Fruit fly (Drosophila melanogaster) whole organism, embryonic: ENCODE measurements around the gene cmet.

Experiments used
- Atf3 ChIP-seq: fragments of 200-800 bp; sonication (Bioruptor generic); optimal IDR thresholded peaks from 3 replicates; lab custom pipeline; 2016; ENCODE audit warnings: missing biosample characterization, missing genetic modification characterization
- Bgb ChIP-seq: fragments of 200-800 bp; sonication (Bioruptor generic); IDR thresholded peaks from 2 replicates; pipeline ENCODE4 v1.3.6; 2022; ENCODE audit warnings: missing biosample characterization, missing genetic modification characterization; ENCODE audit not compliant: partially characterized antibody
- Blimp-1 ChIP-seq: fragments of 200-800 bp; sonication (Bioruptor generic); optimal IDR thresholded peaks from 3 replicates; lab custom pipeline; 2018; ENCODE audit warnings: missing biosample characterization, missing genetic modification characterization, mild to moderate bottlenecking, moderate library complexity, missing genetic modification reagents
- CG10431 ChIP-seq: fragments of 200-800 bp; sonication (Bioruptor generic); optimal IDR thresholded peaks from 3 replicates; lab custom pipeline; 2018; ENCODE audit warnings: missing biosample characterization, mild to moderate bottlenecking, missing genetic modification characterization
- CG10565 ChIP-seq: fragments of 200-800 bp; sonication (Bioruptor generic); optimal IDR thresholded peaks from 3 replicates; lab custom pipeline; 2016; ENCODE audit warnings: missing biosample characterization, mild to moderate bottlenecking, missing genetic modification characterization
- CG11093 ChIP-seq: fragments of 200-800 bp; sonication (Bioruptor generic); IDR thresholded peaks from 3 replicates; pipeline ENCODE4 v1.3.6; 2022; ENCODE audit warnings: missing biosample characterization, missing genetic modification characterization
- CG11456 ChIP-seq: fragments of 200-800 bp; sonication (Bioruptor generic); IDR thresholded peaks from 3 replicates; pipeline ENCODE4 v1.3.6; 2022; ENCODE audit warnings: missing biosample characterization, missing genetic modification characterization
- CG11560 ChIP-seq: fragments of 200-800 bp; sonication (Bioruptor generic); IDR thresholded peaks from 3 replicates; pipeline ENCODE4 v1.3.6; 2022; ENCODE audit warnings: missing biosample characterization, missing genetic modification characterization
- CG11696 ChIP-seq: fragments of 200-800 bp; sonication (Bioruptor generic); IDR thresholded peaks from 2 replicates; pipeline ENCODE4 v1.3.6; 2022; ENCODE audit warnings: missing biosample characterization, missing genetic modification characterization
- CG12071 ChIP-seq: fragments of 200-800 bp; sonication (Bioruptor generic); optimal IDR thresholded peaks from 3 replicates; lab custom pipeline; 2018; ENCODE audit warnings: missing biosample characterization, mild to moderate bottlenecking, missing genetic modification characterization
- CG15269 ChIP-seq: fragments of 200-800 bp; sonication (Bioruptor generic); optimal IDR thresholded peaks from 2 replicates; lab custom pipeline; 2018; ENCODE audit warnings: missing biosample characterization, mild to moderate bottlenecking, missing genetic modification characterization, moderate library complexity
- CG15479 ChIP-seq: fragments of 200-800 bp; sonication (Bioruptor generic); optimal IDR thresholded peaks from 3 replicates; lab custom pipeline; 2019; ENCODE audit warnings: missing biosample characterization, mild to moderate bottlenecking, missing genetic modification characterization, moderate library complexity
- CG1647 ChIP-seq: fragments of 200-800 bp; sonication (Bioruptor generic); optimal IDR thresholded peaks from 3 replicates; lab custom pipeline; 2016; ENCODE audit warnings: missing biosample characterization, missing genetic modification characterization
- CG18262 ChIP-seq: fragments of 200-800 bp; optimal IDR thresholded peaks from 3 replicates; lab custom pipeline; 2019; ENCODE audit warnings: missing biosample characterization, mild to moderate bottlenecking, missing genetic modification characterization, moderate library complexity
- CG43689 ChIP-seq: fragments of 200-800 bp; sonication (Bioruptor generic); IDR thresholded peaks from 2 replicates; pipeline ENCODE4 v1.3.6; 2022; ENCODE audit warnings: missing biosample characterization, missing genetic modification characterization
- CG4617 ChIP-seq: fragments of 200-800 bp; sonication (Bioruptor generic); optimal IDR thresholded peaks from 3 replicates; lab custom pipeline; 2016; ENCODE audit warnings: missing biosample characterization, missing genetic modification characterization, borderline replicate concordance
- CG4707 ChIP-seq: fragments of 200-800 bp; sonication (Bioruptor generic); optimal IDR thresholded peaks from 2 replicates; lab custom pipeline; 2018; ENCODE audit warnings: missing biosample characterization, mild to moderate bottlenecking, missing genetic modification characterization, moderate library complexity
- CG4854 ChIP-seq: fragments of 200-800 bp; sonication (Bioruptor generic); optimal IDR thresholded peaks from 2 replicates; lab custom pipeline; 2016; ENCODE audit warnings: missing biosample characterization, missing genetic modification characterization, inconsistent platforms
- CG6175 ChIP-seq: fragments of 200-800 bp; sonication (Bioruptor generic); IDR thresholded peaks from 3 replicates; pipeline ENCODE4 v1.3.6; 2022; ENCODE audit warnings: missing biosample characterization, missing genetic modification characterization
- CG6765 ChIP-seq: fragments of 200-800 bp; sonication (Bioruptor generic); optimal IDR thresholded peaks from 3 replicates; lab custom pipeline; 2017; ENCODE audit warnings: missing biosample characterization, mild to moderate bottlenecking, missing genetic modification characterization
- CG7372 ChIP-seq: fragments of 200-800 bp; sonication (Bioruptor generic); IDR thresholded peaks from 2 replicates; pipeline ENCODE4 v1.3.6; 2022; ENCODE audit warnings: missing biosample characterization, missing genetic modification characterization
- CG9215 ChIP-seq: fragments of 200-800 bp; sonication (Bioruptor generic); IDR thresholded peaks from 2 replicates; pipeline ENCODE4 v1.3.6; 2022; ENCODE audit warnings: missing biosample characterization, missing genetic modification characterization
- CG9437 ChIP-seq: fragments of 200-800 bp; sonication (Bioruptor generic); optimal IDR thresholded peaks from 2 replicates; lab custom pipeline; 2018; ENCODE audit warnings: missing biosample characterization, mild to moderate bottlenecking, missing genetic modification characterization
- CG9876 ChIP-seq: fragments of 200-800 bp; sonication (Bioruptor generic); optimal IDR thresholded peaks from 2 replicates; lab custom pipeline; 2016; ENCODE audit warnings: missing biosample characterization, missing genetic modification characterization
- CoRest ChIP-seq: fragments of 200-800 bp; sonication (Bioruptor generic); optimal IDR thresholded peaks from 3 replicates; lab custom pipeline; 2018; ENCODE audit warnings: missing biosample characterization, mild to moderate bottlenecking, missing genetic modification characterization, moderate library complexity
- Dfd ChIP-seq, 2 experiments: fragments of >200 bp; optimal IDR thresholded peaks; 2 replicates each; lab custom pipeline; 2017; ENCODE audit warnings: missing biosample characterization in 2 of 2, missing genetic modification characterization in 2 of 2
- Dll ChIP-seq: fragments of 200-800 bp; sonication (Bioruptor generic); IDR thresholded peaks from 4 replicates; pipeline ENCODE4 v1.3.6; 2022; ENCODE audit warnings: missing biosample characterization, missing genetic modification characterization; ENCODE audit not compliant: partially characterized antibody
- Dp ChIP-seq: fragments of 200-800 bp; sonication (Bioruptor generic); optimal IDR thresholded peaks from 2 replicates; lab custom pipeline; 2018; ENCODE audit warnings: missing biosample characterization, mild to moderate bottlenecking, missing genetic modification characterization, moderate library complexity
- Six4 ChIP-seq: fragments of 200-800 bp; sonication (Bioruptor generic); optimal IDR thresholded peaks from 2 replicates; lab custom pipeline; 2016; ENCODE audit warnings: missing biosample characterization, missing genetic modification characterization
- TFAM ChIP-seq: fragments of 200-800 bp; sonication (Bioruptor generic); optimal IDR thresholded peaks from 2 replicates; lab custom pipeline; 2017; ENCODE audit warnings: missing biosample characterization, missing genetic modification characterization, inconsistent platforms
- Taf1 ChIP-seq: fragments of 200-800 bp; sonication (Bioruptor generic); IDR thresholded peaks from 2 replicates; pipeline ENCODE4 v1.3.6; 2022; ENCODE audit warnings: missing biosample characterization, missing genetic modification characterization
- br ChIP-seq: fragments of >200 bp; optimal IDR thresholded peaks from 2 replicates; lab custom pipeline; 2017
- croc ChIP-seq: fragments of 200-800 bp; sonication (Bioruptor generic); conservative IDR thresholded peaks from 3 replicates; pipeline ENCODE4 v1.3.6; 2022; ENCODE audit warnings: missing biosample characterization, missing genetic modification characterization
- ems ChIP-seq: fragments of 200-800 bp; sonication (Bioruptor generic); optimal IDR thresholded peaks from 3 replicates; lab custom pipeline; 2016; ENCODE audit warnings: missing biosample characterization, missing genetic modification characterization
- fd3F ChIP-seq: fragments of 200-800 bp; sonication (Bioruptor generic); optimal IDR thresholded peaks from 2 replicates; lab custom pipeline; 2018; ENCODE audit warnings: missing biosample characterization, mild to moderate bottlenecking, missing genetic modification characterization, moderate library complexity
- gsb-n ChIP-seq: fragments of 200-800 bp; sonication (Bioruptor generic); optimal IDR thresholded peaks from 3 replicates; lab custom pipeline; 2018; ENCODE audit warnings: missing biosample characterization, mild to moderate bottlenecking, missing genetic modification characterization
- insv ChIP-seq, 2 experiments: fragments of 200-800 bp; sonication (Bioruptor generic); optimal IDR thresholded peaks; 3 replicates each; lab custom pipeline; 2016 to 2018; ENCODE audit warnings: missing biosample characterization in 2 of 2, missing genetic modification characterization in 2 of 2
- jigr1 ChIP-seq: fragments of 200-800 bp; sonication (Bioruptor generic); IDR thresholded peaks from 3 replicates; pipeline ENCODE4 v1.3.6; 2022; ENCODE audit warnings: missing biosample characterization, missing genetic modification characterization
- klu ChIP-seq: fragments of 200-800 bp; sonication (Bioruptor generic); IDR thresholded peaks from 2 replicates; pipeline ENCODE4 v1.3.6; 2022; ENCODE audit warnings: missing biosample characterization, missing genetic modification characterization
- mirr ChIP-seq: fragments of 200-800 bp; sonication (Bioruptor generic); optimal IDR thresholded peaks from 3 replicates; lab custom pipeline; 2018; ENCODE audit warnings: missing biosample characterization, mild to moderate bottlenecking, missing genetic modification characterization
- pan ChIP-seq, 4 experiments: fragments of >200 bp in 3 of 4; fragments of 200-800 bp in 1 of 4; sonication (Bioruptor generic) in 1 of 4; optimal IDR thresholded peaks in 3 of 4; IDR thresholded peaks in 1 of 4; 2 replicates each; pipeline versions ENCODE4 v1.3.6 to Lab custom; 2017 to 2022; ENCODE audit warnings: missing biosample characterization in 2 of 4, missing genetic modification characterization in 2 of 4, mixed read lengths in 1 of 4
- pb ChIP-seq: fragments of 200-800 bp; sonication (Bioruptor generic); optimal IDR thresholded peaks from 3 replicates; lab custom pipeline; 2016; ENCODE audit warnings: missing biosample characterization, missing genetic modification characterization
- pros ChIP-seq: fragments of 200-800 bp; sonication (Bioruptor generic); optimal IDR thresholded peaks from 3 replicates; lab custom pipeline; 2019; ENCODE audit warnings: missing biosample characterization, mild to moderate bottlenecking, missing genetic modification characterization, moderate library complexity
- row ChIP-seq: fragments of 200-800 bp; sonication (Bioruptor generic); IDR thresholded peaks from 3 replicates; pipeline ENCODE4 v1.3.6; 2022; ENCODE audit warnings: missing biosample characterization, missing genetic modification characterization
- slou ChIP-seq: fragments of 200-800 bp; sonication (Bioruptor generic); optimal IDR thresholded peaks from 3 replicates; lab custom pipeline; 2016; ENCODE audit warnings: missing biosample characterization, missing genetic modification characterization
- trem ChIP-seq: fragments of 200-800 bp; optimal IDR thresholded peaks from 3 replicates; lab custom pipeline; 2019; ENCODE audit warnings: missing biosample characterization, mild to moderate bottlenecking, missing genetic modification characterization, moderate library complexity
- trh ChIP-seq: fragments of 200-800 bp; sonication (Bioruptor generic); optimal IDR thresholded peaks from 2 replicates; lab custom pipeline; 2016; ENCODE audit warnings: missing biosample characterization, missing genetic modification characterization
- ttk ChIP-seq: fragments of 200-800 bp; sonication (Bioruptor generic); IDR thresholded peaks from 2 replicates; pipeline ENCODE4 v2.1.2; 2022; ENCODE audit warnings: missing biosample characterization, missing genetic modification characterization
- usp ChIP-seq: fragments of >200 bp; optimal IDR thresholded peaks from 2 replicates; lab custom pipeline; 2017; ENCODE audit warnings: missing biosample characterization, missing genetic modification characterization
- wek ChIP-seq: fragments of 200-800 bp; sonication (Bioruptor generic); optimal IDR thresholded peaks from 3 replicates; lab custom pipeline; 2018; ENCODE audit warnings: missing biosample characterization, mild to moderate bottlenecking, missing genetic modification characterization, moderate library complexity
- zen ChIP-seq: fragments of 200-800 bp; sonication (Bioruptor generic); optimal IDR thresholded peaks from 3 replicates; lab custom pipeline; 2018; ENCODE audit warnings: missing biosample characterization, mild to moderate bottlenecking, missing genetic modification characterization, moderate library complexity

cmet gene

DNA sequence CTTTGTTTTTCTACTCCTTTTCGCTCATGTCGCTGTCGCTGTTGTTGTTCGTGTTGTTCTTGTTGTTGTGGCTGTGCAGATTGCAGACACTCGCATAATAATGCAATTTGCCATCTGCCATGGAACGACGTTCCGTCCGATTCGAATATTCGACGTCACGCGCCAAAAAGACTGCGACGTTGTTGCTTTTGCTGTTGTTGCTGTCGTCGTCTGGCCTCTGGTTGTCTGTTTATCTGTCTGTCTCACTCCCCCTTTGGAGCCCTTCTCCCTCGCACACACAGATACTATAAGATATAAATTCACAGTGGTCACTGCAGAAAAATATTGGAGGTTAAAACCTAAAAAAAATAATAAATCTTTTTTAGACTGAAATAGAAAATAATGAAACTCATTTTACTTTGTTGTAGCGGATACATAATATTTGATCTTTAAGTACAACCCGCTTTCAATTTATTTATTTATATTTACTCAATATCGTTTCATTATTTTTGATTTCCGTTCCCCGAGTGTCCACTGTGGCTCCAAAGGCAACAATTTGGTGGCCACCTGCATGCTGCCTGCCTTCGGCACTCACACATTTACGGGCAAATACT, 49.3 kb downstream of the cmet start (continued):
- no peak for TF ChIP-seq CG4617
- no peak for TF ChIP-seq Dll (GFP tag; lab: Robert Waterston, UW)
- TF ChIP-seq CG1647: no peak
- TF ChIP-seq Six4 (GFP tag; lab: Kevin White, UChicago): no peak
- no peak for TF ChIP-seq CG6175 (GFP tag; lab: Robert Waterston, UW)
- peak; percentile 75 for TF ChIP-seq CG15269 (tag; lab: Kevin White, UChicago)
- no peak for TF ChIP-seq CG11560 (tag; lab: Robert Waterston, UW)
- TF ChIP-seq CG11456 (GFP tag; lab: Robert Waterston, UW): no peak
- TF ChIP-seq CG10431 (GFP tag; lab: Kevin White, UChicago): no peak
- no peak for TF ChIP-seq usp (GFP tag; lab: Kevin White, UChicago)
- TF ChIP-seq trem (tag; lab: Kevin White, UChicago): no peak
- TF ChIP-seq br (lab: Kevin White, UChicago): no peak
- TF ChIP-seq Atf3 (GFP tag; lab: Kevin White, UChicago): no peak
- TF ChIP-seq fd3F: peak; percentile 38
- TF ChIP-seq CG9215 (GFP tag; lab: Robert Waterston, UW): no peak
- TF ChIP-seq jigr1 (GFP tag; lab: Robert Waterston, UW): no peak
- no peak for TF ChIP-seq croc (GFP tag; lab: Robert Waterston, UW)
- peak; percentile 55 for TF ChIP-seq CG18262 (tag; lab: Kevin White, UChicago)
- no peak for TF ChIP-seq Bgb (GFP tag; lab: Robert Waterston, UW)
- no peak for TF ChIP-seq CG11093 (GFP tag; lab: Robert Waterston, UW)
- TF ChIP-seq CG4707 (GFP tag; lab: Kevin White, UChicago): no peak
- no peak for TF ChIP-seq pros (GFP tag; lab: Kevin White, UChicago)
- peak; percentile 67 for TF ChIP-seq CoRest
- TF ChIP-seq row (GFP tag; lab: Robert Waterston, UW): peak; percentile 77
- no peak for TF ChIP-seq trh
- no peak for TF ChIP-seq ems
- no peak for TF ChIP-seq CG4854 (GFP tag; lab: Kevin White, UChicago)
- no peak for TF ChIP-seq CG7372 (GFP tag; lab: Robert Waterston, UW)
- no peak for TF ChIP-seq Taf1 (GFP tag; lab: Robert Waterston, UW)
- no peak for TF ChIP-seq CG6765 (GFP tag; lab: Kevin White, UChicago)
- no peak for TF ChIP-seq CG43689 (GFP tag; lab: Robert Waterston, UW)
- no peak for TF ChIP-seq Dp
- TF ChIP-seq pan (optimal IDR thresholded peaks at IDR 0.05; lab: Kevin White, UChicago): no peak
- peak in 1 of 2 experiments; percentile 71 for TF ChIP-seq pan (GFP tag; optimal IDR thresholded peaks at IDR 0.05 in 1 of 2, IDR thresholded peaks at IDR 0.05 in 1 of 2)
- TF ChIP-seq slou: no peak
- TF ChIP-seq CG11696: no peak
- no peak for TF ChIP-seq zen (tag; lab: Kevin White, UChicago)
- TF ChIP-seq mirr (GFP tag; lab: Kevin White, UChicago): no peak
- no peak for TF ChIP-seq wek
- TF ChIP-seq klu (GFP tag; lab: Robert Waterston, UW): no peak
- no peak for TF ChIP-seq CG15479 (GFP tag; lab: Kevin White, UChicago)
- TF ChIP-seq Blimp-1 (GFP tag; lab: Kevin White, UChicago): peak; percentile 55
- TF ChIP-seq pb (GFP tag; lab: Kevin White, UChicago): no peak
- TF ChIP-seq ttk (GFP tag; lab: Robert Waterston, UW): peak; percentile 50; the same call in 1 of the 2 replicates
- no peak for TF ChIP-seq CG9876
- TF ChIP-seq CG9437: peak; percentile 27
- peak; percentile 33 for TF ChIP-seq gsb-n
- no peak for TF ChIP-seq CG12071 (GFP tag; lab: Kevin White, UChicago)
- no peak for TF ChIP-seq TFAM (GFP tag; lab: Kevin White, UChicago)
- no peak for TF ChIP-seq insv (GFP tag; optimal IDR thresholded peaks at IDR 0.05; lab: Kevin White, UChicago)
- TF ChIP-seq Dfd (GFP tag; optimal IDR thresholded peaks at IDR 0.05; lab: Kevin White, UChicago): no peak
- no peak for TF ChIP-seq CG10565
